Fruit fly (Drosophila melanogaster) whole organism, embryonic: ENCODE results near the gene CG5715.

Source experiments
- CG3847 ChIP-seq: fragments of 200-800 bp; sonication (Bioruptor generic); IDR thresholded peaks from 2 replicates; pipeline ENCODE4 v1.3.6; 2022; ENCODE audit warnings: missing biosample characterization, missing genetic modification characterization
- bigmax ChIP-seq: fragments of 200-800 bp; sonication (Bioruptor generic); optimal IDR thresholded peaks from 2 replicates; lab custom pipeline; 2018; ENCODE audit warnings: missing biosample characterization, mild to moderate bottlenecking, missing genetic modification characterization
- luna ChIP-seq: fragments of 200-800 bp; sonication (Bioruptor generic); optimal IDR thresholded peaks from 2 replicates; lab custom pipeline; 2016; ENCODE audit warnings: missing biosample characterization, missing genetic modification characterization

DNA sequence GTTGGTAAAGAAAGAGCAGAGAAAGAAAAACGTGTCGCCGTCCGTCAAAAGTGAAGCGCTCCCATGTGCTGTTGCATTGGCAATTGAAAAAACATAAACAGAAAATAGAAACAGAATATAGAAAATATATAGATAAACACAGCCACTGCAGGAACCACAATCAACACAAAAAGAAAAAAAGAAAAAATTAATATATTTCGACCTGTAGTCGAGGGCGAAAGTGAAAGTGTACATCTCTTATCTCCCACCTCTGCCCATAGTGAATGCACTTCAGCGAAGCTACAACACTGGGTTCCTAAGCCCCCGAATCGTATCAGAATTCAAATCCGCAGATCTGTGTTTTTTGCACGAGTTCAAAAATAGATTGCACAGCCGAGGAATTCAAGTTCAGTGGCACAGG, 10.0 kb downstream of the CG5715 start:
- TF ChIP-seq bigmax (GFP tag; lab: Kevin White, UChicago) = no peak
- TF ChIP-seq luna = no peak
- no peak for TF ChIP-seq CG3847 (GFP tag; lab: Robert Waterston, UW)
